Worm (Caenorhabditis elegans) whole organism, midembryonic: ENCODE measurements around the gene srz-61.

Source experiments
- T22C8.4 ChIP-seq: fragments of 200-800 bp; sonication (Bioruptor generic); IDR thresholded peaks from 2 replicates; pipeline ENCODE4 v1.3.6; 2022; ENCODE audit warnings: missing genetic modification characterization, missing compliant biosample characterization
- cog-1 ChIP-seq: sonication (generic microtip); optimal IDR thresholded peaks from 2 replicates; lab custom pipeline; 2016; ENCODE audit warnings: missing genetic modification characterization, missing compliant biosample characterization
- flt-1 ChIP-seq: fragments of 200-800 bp; sonication (Bioruptor generic); IDR thresholded peaks from 2 replicates; pipeline ENCODE4 v1.3.6; 2022; ENCODE audit warnings: missing genetic modification characterization, missing compliant biosample characterization
- klf-2 ChIP-seq: fragments of 200-800 bp; sonication (Bioruptor generic); conservative IDR thresholded peaks from 2 replicates; pipeline ENCODE4 v1.3.6; 2022; ENCODE audit warnings: missing genetic modification reagents, missing genetic modification characterization, missing compliant biosample characterization
- med-1 ChIP-seq: sonication (generic microtip); optimal IDR thresholded peaks from 2 replicates; lab custom pipeline; 2017; ENCODE audit warnings: missing genetic modification characterization, mild to moderate bottlenecking, missing compliant biosample characterization, antibody characterized with exemption, missing genetic modification reagents; ENCODE audit not compliant: insufficient read depth
- ref-1 ChIP-seq: fragments of 200-800 bp; sonication (Bioruptor generic); conservative IDR thresholded peaks from 2 replicates; pipeline ENCODE4 v1.3.6; 2022; ENCODE audit warnings: missing genetic modification reagents, missing genetic modification characterization, missing compliant biosample characterization
- tab-1 ChIP-seq: fragments of 200-800 bp; sonication (Bioruptor generic); IDR thresholded peaks from 2 replicates; pipeline ENCODE4 v1.3.6; 2022; ENCODE audit warnings: missing genetic modification characterization, missing compliant biosample characterization
- ztf-23 ChIP-seq: fragments of 200-800 bp; sonication (Bioruptor generic); IDR thresholded peaks from 2 replicates; pipeline ENCODE4 v1.3.6; 2022; ENCODE audit warnings: missing genetic modification reagents, missing genetic modification characterization, missing compliant biosample characterization
- ztf-29 ChIP-seq: fragments of 200-800 bp; sonication (Bioruptor generic); IDR thresholded peaks from 2 replicates; pipeline ENCODE4 v1.3.6; 2022; ENCODE audit warnings: missing genetic modification reagents, missing genetic modification characterization, missing compliant biosample characterization

DNA sequence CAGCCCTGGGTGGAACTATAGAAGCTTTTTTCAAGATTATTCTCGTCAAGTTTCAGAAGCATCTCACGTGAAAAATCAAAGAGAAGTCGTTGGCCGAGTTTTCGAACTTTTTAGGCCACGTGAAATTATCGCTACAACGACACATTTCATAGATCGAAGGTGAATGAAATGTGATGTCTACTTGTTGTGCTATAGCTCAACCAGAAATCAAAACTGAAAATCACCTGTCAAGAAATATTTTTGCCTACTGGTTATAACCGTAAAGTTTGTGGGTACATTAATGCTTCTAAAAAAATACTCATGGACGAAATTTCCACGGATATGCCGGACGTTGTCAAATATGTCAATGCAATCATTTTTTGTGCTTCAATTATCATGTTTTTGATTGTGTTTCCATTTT lies 14.1 kb downstream of the srz-61 start, which contains the start of gene srz-38:
- no peak for TF ChIP-seq ztf-29 (GFP tag; lab: Robert Waterston, UW)
- no peak for TF ChIP-seq ztf-23 (GFP tag; lab: Robert Waterston, UW)
- TF ChIP-seq ref-1 (GFP tag; lab: Robert Waterston, UW), result no peak
- TF ChIP-seq T22C8.4 (GFP tag; lab: Robert Waterston, UW), result no peak
- TF ChIP-seq med-1 (GFP tag; lab: Kevin White, UChicago), result no peak
- TF ChIP-seq klf-2, result no peak
- no peak for TF ChIP-seq flt-1
- no peak for TF ChIP-seq tab-1
- no peak for TF ChIP-seq cog-1 (tag; lab: Kevin White, UChicago)
